Fruit fly (Drosophila melanogaster) whole organism, embryonic: ENCODE data around the gene Trpgamma.
A peak's percentile ranks its signal among the peaks of the same experiment; 100 is the strongest.

Experiments
- Atf-2 ChIP-seq: fragments of 200-800 bp; sonication (Bioruptor generic); optimal IDR thresholded peaks from 2 replicates; lab custom pipeline; 2016; ENCODE audit warnings: missing biosample characterization, missing genetic modification characterization
- CG11560 ChIP-seq: fragments of 200-800 bp; sonication (Bioruptor generic); IDR thresholded peaks from 3 replicates; pipeline ENCODE4 v1.3.6; 2022; ENCODE audit warnings: missing biosample characterization, missing genetic modification characterization
- CG11723 ChIP-seq: fragments of 200-800 bp; sonication (Bioruptor generic); optimal IDR thresholded peaks from 2 replicates; lab custom pipeline; 2017; ENCODE audit warnings: missing biosample characterization, mild to moderate bottlenecking, missing genetic modification characterization
- CG14014 ChIP-seq: fragments of 200-800 bp; sonication (Bioruptor generic); IDR thresholded peaks from 2 replicates; pipeline ENCODE4 v1.3.6; 2022; ENCODE audit warnings: missing biosample characterization, missing genetic modification characterization
- CG14441 ChIP-seq: fragments of 200-800 bp; sonication (Bioruptor generic); IDR thresholded peaks from 2 replicates; pipeline ENCODE4 v1.3.6; 2022; ENCODE audit warnings: missing biosample characterization, missing genetic modification characterization
- CG16863 ChIP-seq: fragments of 200-800 bp; sonication (Bioruptor generic); optimal IDR thresholded peaks from 3 replicates; lab custom pipeline; 2016; ENCODE audit warnings: missing biosample characterization, missing genetic modification characterization
- CG17328 ChIP-seq: fragments of 200-800 bp; sonication (Bioruptor generic); IDR thresholded peaks from 2 replicates; pipeline ENCODE4 v1.3.6; 2022; ENCODE audit warnings: missing biosample characterization, missing genetic modification characterization
- CG17568 ChIP-seq: fragments of 200-800 bp; sonication (Bioruptor generic); optimal IDR thresholded peaks from 2 replicates; lab custom pipeline; 2018; ENCODE audit warnings: missing biosample characterization, mild to moderate bottlenecking, missing genetic modification characterization, moderate library complexity
- CG18599 ChIP-seq: fragments of 200-800 bp; sonication (Bioruptor generic); optimal IDR thresholded peaks from 3 replicates; lab custom pipeline; 2017; ENCODE audit warnings: missing biosample characterization, missing genetic modification characterization, mild to moderate bottlenecking, moderate library complexity, missing genetic modification reagents
- CG34376 ChIP-seq: fragments of 200-800 bp; sonication (Bioruptor generic); optimal IDR thresholded peaks from 2 replicates; lab custom pipeline; 2018; ENCODE audit warnings: missing biosample characterization, mild to moderate bottlenecking, missing genetic modification characterization
- CG3995 ChIP-seq: fragments of 200-800 bp; sonication (Bioruptor generic); optimal IDR thresholded peaks from 3 replicates; lab custom pipeline; 2016; ENCODE audit warnings: missing biosample characterization, missing genetic modification characterization
- CG6689 ChIP-seq: fragments of 200-800 bp; sonication (Bioruptor generic); IDR thresholded peaks from 2 replicates; pipeline ENCODE4 v1.3.6; 2022; ENCODE audit warnings: missing biosample characterization, missing genetic modification characterization
- CG8089 ChIP-seq: fragments of 200-800 bp; sonication (Bioruptor generic); optimal IDR thresholded peaks from 3 replicates; lab custom pipeline; 2016; ENCODE audit warnings: missing biosample characterization, missing genetic modification characterization
- CG8944 ChIP-seq: fragments of 200-800 bp; sonication (Bioruptor generic); optimal IDR thresholded peaks from 3 replicates; lab custom pipeline; 2016; ENCODE audit warnings: missing biosample characterization, missing genetic modification characterization
- ERR ChIP-seq: fragments of 200-800 bp; sonication (Bioruptor generic); optimal IDR thresholded peaks from 2 replicates; lab custom pipeline; 2016; ENCODE audit warnings: missing biosample characterization, missing genetic modification characterization
- Eip74EF ChIP-seq, 2 experiments: fragments of 200-800 bp in 1 of 2; fragments of >200 bp in 1 of 2; sonication (Bioruptor generic) in 1 of 2; optimal IDR thresholded peaks; 2 replicates each; lab custom pipeline; 2017 to 2019; ENCODE audit warnings: missing biosample characterization in 2 of 2, missing genetic modification characterization in 2 of 2, mild to moderate bottlenecking in 1 of 2, moderate library complexity in 1 of 2
- GATAe ChIP-seq: fragments of 200-800 bp; sonication (Bioruptor generic); conservative IDR thresholded peaks from 2 replicates; pipeline ENCODE4 v1.3.6; 2022; ENCODE audit warnings: missing biosample characterization, missing genetic modification characterization
- Gsc ChIP-seq: fragments of 200-800 bp; sonication (Bioruptor generic); IDR thresholded peaks from 2 replicates; pipeline ENCODE4 v1.3.6; 2022; ENCODE audit warnings: missing biosample characterization, missing genetic modification characterization
- Hr39 ChIP-seq: fragments of >200 bp; optimal IDR thresholded peaks from 2 replicates; lab custom pipeline; 2017
- MESR4 ChIP-seq: fragments of 200-800 bp; sonication (Bioruptor generic); optimal IDR thresholded peaks from 2 replicates; lab custom pipeline; 2018; ENCODE audit warnings: missing biosample characterization, mild to moderate bottlenecking, missing genetic modification characterization, moderate library complexity
- Med ChIP-seq: fragments of 200-800 bp; sonication (Bioruptor generic); peaks from one replicate; lab custom pipeline; 2016; ENCODE audit warnings: missing biosample characterization, missing genetic modification characterization, mild to moderate bottlenecking, inconsistent platforms, moderate library complexity
- Mrtf ChIP-seq: fragments of 200-800 bp; sonication (Bioruptor generic); IDR thresholded peaks from 3 replicates; pipeline ENCODE4 v1.3.6; 2022; ENCODE audit warnings: missing biosample characterization, missing genetic modification characterization
- NFAT ChIP-seq: fragments of 200-800 bp; sonication (Bioruptor generic); IDR thresholded peaks from 2 replicates; pipeline ENCODE4 v1.3.6; 2022; ENCODE audit warnings: missing biosample characterization, missing genetic modification characterization
- Nf-YB ChIP-seq: fragments of 200-800 bp; sonication (Bioruptor generic); optimal IDR thresholded peaks from 3 replicates; lab custom pipeline; 2019; ENCODE audit warnings: missing biosample characterization, mild to moderate bottlenecking, missing genetic modification characterization, moderate library complexity
- NfI ChIP-seq: fragments of 200-800 bp; sonication (Bioruptor generic); optimal IDR thresholded peaks from 3 replicates; lab custom pipeline; 2018; ENCODE audit warnings: missing biosample characterization, mild to moderate bottlenecking, missing genetic modification characterization, moderate library complexity
- Ptx1 ChIP-seq: fragments of 200-800 bp; sonication (Bioruptor generic); IDR thresholded peaks from 2 replicates; pipeline ENCODE4 v1.3.6; 2022; ENCODE audit warnings: missing biosample characterization, missing genetic modification characterization
- Scr ChIP-seq: fragments of 200-800 bp; sonication (Bioruptor generic); IDR thresholded peaks from 2 replicates; pipeline ENCODE4 v1.3.6; 2022; ENCODE audit warnings: missing biosample characterization, missing genetic modification characterization; ENCODE audit not compliant: partially characterized antibody
- Usf ChIP-seq: fragments of 200-800 bp; sonication (Bioruptor generic); optimal IDR thresholded peaks from 2 replicates; lab custom pipeline; 2017; ENCODE audit warnings: missing genotype, missing biosample characterization, missing genetic modification characterization
- ab ChIP-seq: fragments of 200-800 bp; sonication (Bioruptor generic); optimal IDR thresholded peaks from 2 replicates; lab custom pipeline; 2016; ENCODE audit warnings: missing biosample characterization, missing genetic modification characterization
- abd-A ChIP-seq: fragments of 200-800 bp; sonication (Bioruptor generic); optimal IDR thresholded peaks from 3 replicates; lab custom pipeline; 2019; ENCODE audit warnings: missing biosample characterization, mild to moderate bottlenecking, missing genetic modification characterization, moderate library complexity
- aop ChIP-seq: fragments of 200-800 bp; sonication (Bioruptor generic); IDR thresholded peaks from 2 replicates; pipeline ENCODE4 v1.3.6; 2022; ENCODE audit warnings: missing biosample characterization, missing genetic modification characterization
- ato ChIP-seq: fragments of 200-800 bp; sonication (Bioruptor generic); IDR thresholded peaks from 2 replicates; pipeline ENCODE4 v1.3.6; 2022; ENCODE audit warnings: missing biosample characterization, missing genetic modification characterization; ENCODE audit not compliant: partially characterized antibody
- bcd ChIP-seq: fragments of 200-800 bp; sonication (Bioruptor generic); optimal IDR thresholded peaks from 2 replicates; lab custom pipeline; 2017; ENCODE audit warnings: missing biosample characterization, mild to moderate bottlenecking, missing genetic modification characterization
- chinmo ChIP-seq: fragments of 200-800 bp; sonication (Bioruptor generic); IDR thresholded peaks from 4 replicates; pipeline ENCODE4 v1.3.6; 2022; ENCODE audit warnings: missing biosample characterization, missing genetic modification characterization; ENCODE audit not compliant: partially characterized antibody
- chn ChIP-seq: fragments of 200-800 bp; sonication (Bioruptor generic); optimal IDR thresholded peaks from 2 replicates; lab custom pipeline; 2016; ENCODE audit warnings: missing biosample characterization, missing genetic modification characterization
- disco-r ChIP-seq: fragments of 200-800 bp; sonication (Bioruptor generic); optimal IDR thresholded peaks from 2 replicates; lab custom pipeline; 2016; ENCODE audit warnings: missing biosample characterization, missing genetic modification characterization
- emc ChIP-seq: fragments of 200-800 bp; sonication (Bioruptor generic); optimal IDR thresholded peaks from 2 replicates; lab custom pipeline; 2016; ENCODE audit warnings: missing biosample characterization, missing genetic modification characterization
- en ChIP-seq: fragments of 200-800 bp; sonication (Bioruptor generic); optimal IDR thresholded peaks from 2 replicates; lab custom pipeline; 2016; ENCODE audit warnings: missing biosample characterization, missing genetic modification characterization
- grn ChIP-seq: fragments of 200-800 bp; sonication (Bioruptor generic); optimal IDR thresholded peaks from 3 replicates; lab custom pipeline; 2017; ENCODE audit warnings: missing biosample characterization, missing genetic modification characterization
- kah ChIP-seq: fragments of 200-800 bp; sonication (Bioruptor generic); optimal IDR thresholded peaks from 2 replicates; lab custom pipeline; 2018; ENCODE audit warnings: missing biosample characterization, mild to moderate bottlenecking, missing genetic modification characterization
- knrl ChIP-seq: fragments of 200-800 bp; sonication (Bioruptor generic); IDR thresholded peaks from 3 replicates; pipeline ENCODE4 v1.3.6; 2022; ENCODE audit warnings: missing biosample characterization, missing genetic modification characterization; ENCODE audit not compliant: partially characterized antibody
- lilli ChIP-seq: fragments of 200-800 bp; sonication (Bioruptor generic); optimal IDR thresholded peaks from 3 replicates; lab custom pipeline; 2016; ENCODE audit warnings: missing biosample characterization, missing genetic modification characterization
- luna ChIP-seq: fragments of 200-800 bp; sonication (Bioruptor generic); optimal IDR thresholded peaks from 2 replicates; lab custom pipeline; 2016; ENCODE audit warnings: missing biosample characterization, missing genetic modification characterization
- oc ChIP-seq: fragments of 200-800 bp; sonication (Bioruptor generic); optimal IDR thresholded peaks from 2 replicates; lab custom pipeline; 2018; ENCODE audit warnings: missing biosample characterization, mild to moderate bottlenecking, missing genetic modification characterization, moderate library complexity
- pfk ChIP-seq: fragments of 200-800 bp; sonication (Bioruptor generic); optimal IDR thresholded peaks from 2 replicates; lab custom pipeline; 2018; ENCODE audit warnings: missing biosample characterization, mild to moderate bottlenecking, missing genetic modification characterization, moderate library complexity
- pros ChIP-seq: fragments of 200-800 bp; sonication (Bioruptor generic); optimal IDR thresholded peaks from 3 replicates; lab custom pipeline; 2019; ENCODE audit warnings: missing biosample characterization, mild to moderate bottlenecking, missing genetic modification characterization, moderate library complexity
- pzg ChIP-seq: fragments of 200-800 bp; sonication (Bioruptor generic); optimal IDR thresholded peaks from 3 replicates; lab custom pipeline; 2018; ENCODE audit warnings: missing biosample characterization, mild to moderate bottlenecking, missing genetic modification characterization, moderate library complexity
- ro ChIP-seq: fragments of 200-800 bp; sonication (Bioruptor generic); IDR thresholded peaks from 2 replicates; pipeline ENCODE4 v1.3.6; 2022; ENCODE audit warnings: missing biosample characterization, missing genetic modification characterization
- wek ChIP-seq: fragments of 200-800 bp; sonication (Bioruptor generic); optimal IDR thresholded peaks from 3 replicates; lab custom pipeline; 2018; ENCODE audit warnings: missing biosample characterization, mild to moderate bottlenecking, missing genetic modification characterization, moderate library complexity

Gene Trpgamma

dm6 chr2L:16715841-16716701 is 39.6 kb upstream of the Trpgamma start, which contains the start of the genes Cyt-c-d and CG31808 (continued):
- TF ChIP-seq ato (GFP tag; lab: Robert Waterston, UW): no peak
- TF ChIP-seq grn (GFP tag; lab: Kevin White, UChicago): peak; percentile 76
- peak; percentile 99 for TF ChIP-seq CG17328
- peak; percentile 99 for TF ChIP-seq Med
- TF ChIP-seq chn (GFP tag; lab: Kevin White, UChicago): peak; percentile 96
- peak; percentile 78 for TF ChIP-seq ERR (GFP tag; lab: Kevin White, UChicago)
- peak; percentile 96 for TF ChIP-seq CG14014
- TF ChIP-seq MESR4 (GFP tag; lab: Kevin White, UChicago): peak; percentile 47
- peak; percentile 90 for TF ChIP-seq CG8944 (GFP tag; lab: Kevin White, UChicago)
- TF ChIP-seq bcd: peak; percentile 97
- TF ChIP-seq pros (GFP tag; lab: Kevin White, UChicago): peak; percentile 59
- peak; percentile 98 for TF ChIP-seq CG6689 (GFP tag; lab: Robert Waterston, UW)
- peak; percentile 85 for TF ChIP-seq en
- TF ChIP-seq CG18599 (GFP tag; lab: Kevin White, UChicago): peak; percentile 97
- no peak for TF ChIP-seq Hr39
- peak; percentile 96 for TF ChIP-seq CG11723 (GFP tag; lab: Kevin White, UChicago)
- no peak for TF ChIP-seq knrl (GFP tag; lab: Robert Waterston, UW)
- peak; percentile 96 for TF ChIP-seq Mrtf
- TF ChIP-seq kah (GFP tag; lab: Kevin White, UChicago): peak; percentile 90
- TF ChIP-seq chinmo (GFP tag; lab: Robert Waterston, UW): peak; percentile 77; the same call in 1 of the 4 replicates
- TF ChIP-seq ab: peak; percentile 86
- peak; percentile 97 for TF ChIP-seq NfI
- peak; percentile 93 for TF ChIP-seq disco-r
- peak in 1 of 2 experiments; percentile 98 for TF ChIP-seq Eip74EF (GFP tag; optimal IDR thresholded peaks at IDR 0.05; lab: Kevin White, UChicago)
- peak; percentile 99 for TF ChIP-seq oc (tag; lab: Kevin White, UChicago)
- peak; percentile 90 for TF ChIP-seq aop
- TF ChIP-seq abd-A: peak; percentile 55
- peak; percentile 91 for TF ChIP-seq CG34376 (GFP tag; lab: Kevin White, UChicago)
- TF ChIP-seq CG14441: peak; percentile 97
- no peak for TF ChIP-seq Scr
- peak; percentile 89 for TF ChIP-seq CG11560 (tag; lab: Robert Waterston, UW)
- peak; percentile 94 for TF ChIP-seq CG16863 (GFP tag; lab: Kevin White, UChicago)
- peak; percentile 39 for TF ChIP-seq pfk (GFP tag; lab: Kevin White, UChicago)
- TF ChIP-seq CG3995 (GFP tag; lab: Kevin White, UChicago): peak; percentile 46
- peak; percentile 87 for TF ChIP-seq CG8089
- peak; percentile 95 for TF ChIP-seq CG17568 (GFP tag; lab: Kevin White, UChicago)
- peak; percentile 98 for TF ChIP-seq Ptx1 (GFP tag; lab: Robert Waterston, UW)
- TF ChIP-seq Gsc (GFP tag; lab: Robert Waterston, UW): peak; percentile 92
- TF ChIP-seq Usf (GFP tag; lab: Kevin White, UChicago): peak; percentile 75
- peak; percentile 86 for TF ChIP-seq Nf-YB
- TF ChIP-seq lilli (GFP tag; lab: Kevin White, UChicago): peak; percentile 96
- peak; percentile 85 for TF ChIP-seq NFAT (GFP tag; lab: Robert Waterston, UW)
- TF ChIP-seq GATAe: peak; percentile 86
- peak; percentile 8 for TF ChIP-seq pzg (GFP tag; lab: Kevin White, UChicago)
- peak; percentile 65 for TF ChIP-seq luna (GFP tag; lab: Kevin White, UChicago)
- TF ChIP-seq wek: peak; percentile 84
- TF ChIP-seq emc (GFP tag; lab: Kevin White, UChicago): peak; percentile 72
- peak; percentile 92 for TF ChIP-seq ro (GFP tag; lab: Robert Waterston, UW)
- peak; percentile 90 for TF ChIP-seq Atf-2 (GFP tag; lab: Kevin White, UChicago)
